Fruit fly (Drosophila melanogaster) whole organism, embryonic: ENCODE measurements around the gene CG42758.

Experiments used
- Asciz ChIP-seq: fragments of 200-800 bp; sonication (Bioruptor generic); optimal IDR thresholded peaks from 2 replicates; lab custom pipeline; 2017; ENCODE audit warnings: missing biosample characterization, mild to moderate bottlenecking, missing genetic modification characterization, missing genetic modification reagents
- Blimp-1 ChIP-seq: fragments of 200-800 bp; sonication (Bioruptor generic); optimal IDR thresholded peaks from 3 replicates; lab custom pipeline; 2018; ENCODE audit warnings: missing biosample characterization, missing genetic modification characterization, mild to moderate bottlenecking, moderate library complexity, missing genetic modification reagents
- CG1529 ChIP-seq: fragments of 200-800 bp; sonication (Bioruptor generic); optimal IDR thresholded peaks from 3 replicates; lab custom pipeline; 2018; ENCODE audit warnings: missing biosample characterization, missing genetic modification characterization
- CG15479 ChIP-seq: fragments of 200-800 bp; sonication (Bioruptor generic); optimal IDR thresholded peaks from 3 replicates; lab custom pipeline; 2019; ENCODE audit warnings: missing biosample characterization, mild to moderate bottlenecking, missing genetic modification characterization, moderate library complexity
- CG17359 ChIP-seq: fragments of 200-800 bp; sonication (Bioruptor generic); optimal IDR thresholded peaks from 3 replicates; lab custom pipeline; 2018; ENCODE audit warnings: missing biosample characterization, mild to moderate bottlenecking, missing genetic modification characterization, moderate library complexity
- CG2199 ChIP-seq: fragments of 200-800 bp; sonication (Bioruptor generic); IDR thresholded peaks from 3 replicates; pipeline ENCODE4 v1.3.6; 2022; ENCODE audit warnings: missing biosample characterization, missing genetic modification characterization
- CG3281 ChIP-seq: fragments of 200-800 bp; sonication (Bioruptor generic); optimal IDR thresholded peaks from 3 replicates; lab custom pipeline; 2017; ENCODE audit warnings: missing biosample characterization, mild to moderate bottlenecking, missing genetic modification characterization
- CG6272 ChIP-seq: fragments of 200-800 bp; sonication (Bioruptor generic); IDR thresholded peaks from 2 replicates; pipeline ENCODE4 v1.3.6; 2022; ENCODE audit warnings: missing biosample characterization, missing genetic modification characterization
- CG6854 ChIP-seq: fragments of 200-800 bp; sonication (Bioruptor generic); optimal IDR thresholded peaks from 3 replicates; lab custom pipeline; 2017; ENCODE audit warnings: missing biosample characterization, mild to moderate bottlenecking, missing genetic modification characterization
- CG7987 ChIP-seq: fragments of 200-800 bp; sonication (Bioruptor generic); optimal IDR thresholded peaks from 2 replicates; lab custom pipeline; 2018; ENCODE audit warnings: missing biosample characterization, mild to moderate bottlenecking, missing genetic modification characterization, moderate library complexity
- CG8290 ChIP-seq, 3 experiments: fragments of 200-800 bp; sonication (Bioruptor generic); optimal IDR thresholded peaks; 2 replicates each; lab custom pipeline; 2016 to 2019; ENCODE audit warnings: missing biosample characterization in 3 of 3, missing genetic modification characterization in 3 of 3, mild to moderate bottlenecking in 2 of 3, moderate library complexity in 1 of 3
- Chrac-16 ChIP-seq: fragments of 200-800 bp; sonication (Bioruptor generic); optimal IDR thresholded peaks from 3 replicates; lab custom pipeline; 2016; ENCODE audit warnings: missing biosample characterization, missing genetic modification characterization
- D19A ChIP-seq: fragments of 200-800 bp; optimal IDR thresholded peaks from 3 replicates; lab custom pipeline; 2019; ENCODE audit warnings: missing biosample characterization, mild to moderate bottlenecking, missing genetic modification characterization, moderate library complexity
- Dek ChIP-seq: fragments of 200-800 bp; sonication (Bioruptor generic); optimal IDR thresholded peaks from 3 replicates; lab custom pipeline; 2019; ENCODE audit warnings: missing biosample characterization, mild to moderate bottlenecking, missing genetic modification characterization, moderate library complexity
- GATAe ChIP-seq: fragments of 200-800 bp; sonication (Bioruptor generic); conservative IDR thresholded peaks from 2 replicates; pipeline ENCODE4 v1.3.6; 2022; ENCODE audit warnings: missing biosample characterization, missing genetic modification characterization
- HLH4C ChIP-seq: fragments of 200-800 bp; sonication (Bioruptor generic); IDR thresholded peaks from 3 replicates; pipeline ENCODE4 v1.3.6; 2022; ENCODE audit warnings: missing biosample characterization, missing genetic modification characterization; ENCODE audit not compliant: partially characterized antibody
- Hmr ChIP-seq: fragments of 200-800 bp; sonication (Bioruptor generic); optimal IDR thresholded peaks from 3 replicates; lab custom pipeline; 2017; ENCODE audit warnings: mild to moderate bottlenecking, missing biosample characterization, missing genetic modification reagents, missing genetic modification characterization
- Hr78 ChIP-seq, 2 experiments: fragments of 200-800 bp in 1 of 2; fragments of >200 bp in 1 of 2; sonication (Bioruptor generic) in 1 of 2; optimal IDR thresholded peaks; 2 replicates each; lab custom pipeline; 2017 to 2019; ENCODE audit warnings: missing biosample characterization in 2 of 2, missing genetic modification characterization in 2 of 2, mild to moderate bottlenecking in 1 of 2, moderate library complexity in 1 of 2
- Kr ChIP-seq: fragments of 200-800 bp; sonication (Bioruptor generic); optimal IDR thresholded peaks from 2 replicates; lab custom pipeline; 2017; ENCODE audit warnings: missing biosample characterization, mild to moderate bottlenecking, missing genetic modification characterization
- MESR4 ChIP-seq: fragments of 200-800 bp; sonication (Bioruptor generic); optimal IDR thresholded peaks from 2 replicates; lab custom pipeline; 2018; ENCODE audit warnings: missing biosample characterization, mild to moderate bottlenecking, missing genetic modification characterization, moderate library complexity
- Nf-YC ChIP-seq: fragments of 200-800 bp; optimal IDR thresholded peaks from 3 replicates; lab custom pipeline; 2019; ENCODE audit warnings: missing biosample characterization, mild to moderate bottlenecking, missing genetic modification characterization, moderate library complexity
- Rfx ChIP-seq: fragments of 200-800 bp; sonication (Bioruptor generic); IDR thresholded peaks from 2 replicates; pipeline ENCODE4 v1.3.6; 2022; ENCODE audit warnings: missing biosample characterization, missing genetic modification characterization
- TFAM ChIP-seq: fragments of 200-800 bp; sonication (Bioruptor generic); optimal IDR thresholded peaks from 2 replicates; lab custom pipeline; 2017; ENCODE audit warnings: missing biosample characterization, missing genetic modification characterization, inconsistent platforms
- Xrp1 ChIP-seq: fragments of 200-800 bp; sonication (Bioruptor generic); IDR thresholded peaks from 2 replicates; pipeline ENCODE4 v1.3.6; 2022; ENCODE audit warnings: missing biosample characterization, missing genetic modification characterization
- ab ChIP-seq: fragments of 200-800 bp; sonication (Bioruptor generic); optimal IDR thresholded peaks from 2 replicates; lab custom pipeline; 2016; ENCODE audit warnings: missing biosample characterization, missing genetic modification characterization
- bsh ChIP-seq, 2 experiments: fragments of 200-800 bp; sonication (Bioruptor generic); optimal IDR thresholded peaks; 2 replicates each; lab custom pipeline; 2017 to 2018; ENCODE audit warnings: mild to moderate bottlenecking in 2 of 2, missing biosample characterization in 2 of 2, missing genetic modification characterization in 2 of 2, moderate library complexity in 1 of 2
- cg ChIP-seq: fragments of 200-800 bp; sonication (Bioruptor generic); optimal IDR thresholded peaks from 3 replicates; lab custom pipeline; 2019; ENCODE audit warnings: missing biosample characterization, mild to moderate bottlenecking, missing genetic modification characterization, moderate library complexity
- croc ChIP-seq: fragments of 200-800 bp; sonication (Bioruptor generic); conservative IDR thresholded peaks from 3 replicates; pipeline ENCODE4 v1.3.6; 2022; ENCODE audit warnings: missing biosample characterization, missing genetic modification characterization
- crp ChIP-seq, 2 experiments: fragments of 200-800 bp; sonication (Bioruptor generic); optimal IDR thresholded peaks; 2 replicates in 1 of 2; 3 replicates in 1 of 2; lab custom pipeline; 2017; ENCODE audit warnings: missing biosample characterization in 2 of 2, missing genetic modification characterization in 2 of 2, mild to moderate bottlenecking in 1 of 2, moderate library complexity in 1 of 2
- cwo ChIP-seq: fragments of 200-800 bp; sonication (Bioruptor generic); optimal IDR thresholded peaks from 3 replicates; lab custom pipeline; 2017; ENCODE audit warnings: missing biosample characterization, missing genetic modification characterization, mild to moderate bottlenecking, moderate library complexity, missing genetic modification reagents
- danr ChIP-seq: fragments of 200-800 bp; sonication (Bioruptor generic); IDR thresholded peaks from 2 replicates; pipeline ENCODE4 v1.3.6; 2022; ENCODE audit warnings: missing biosample characterization, missing genetic modification characterization
- exex ChIP-seq: fragments of 200-800 bp; sonication (Bioruptor generic); optimal IDR thresholded peaks from 4 replicates; lab custom pipeline; 2018; ENCODE audit warnings: missing biosample characterization, mild to moderate bottlenecking, missing genetic modification characterization, moderate library complexity
- gsb-n ChIP-seq: fragments of 200-800 bp; sonication (Bioruptor generic); optimal IDR thresholded peaks from 3 replicates; lab custom pipeline; 2018; ENCODE audit warnings: missing biosample characterization, mild to moderate bottlenecking, missing genetic modification characterization
- hkb ChIP-seq, 2 experiments: fragments of 200-800 bp in 1 of 2; fragments of >200 bp in 1 of 2; sonication (Bioruptor generic) in 1 of 2; IDR thresholded peaks in 1 of 2; optimal IDR thresholded peaks in 1 of 2; 2 replicates each; pipeline versions ENCODE4 v1.3.6 to Lab custom; 2017 to 2022; ENCODE audit warnings: missing biosample characterization in 1 of 2, missing genetic modification characterization in 1 of 2
- lab ChIP-seq: fragments of 200-800 bp; sonication (Bioruptor generic); optimal IDR thresholded peaks from 3 replicates; lab custom pipeline; 2017; ENCODE audit warnings: missing biosample characterization, missing genetic modification characterization, mild to moderate bottlenecking, moderate library complexity, missing genetic modification reagents
- pan ChIP-seq, 4 experiments: fragments of >200 bp in 3 of 4; fragments of 200-800 bp in 1 of 4; sonication (Bioruptor generic) in 1 of 4; optimal IDR thresholded peaks in 3 of 4; IDR thresholded peaks in 1 of 4; 2 replicates each; pipeline versions ENCODE4 v1.3.6 to Lab custom; 2017 to 2022; ENCODE audit warnings: missing biosample characterization in 2 of 4, missing genetic modification characterization in 2 of 4, mixed read lengths in 1 of 4
- peb ChIP-seq: fragments of 200-800 bp; sonication (Bioruptor generic); IDR thresholded peaks from 2 replicates; pipeline ENCODE4 v1.3.6; 2022; ENCODE audit warnings: missing biosample characterization, missing genetic modification characterization
- ranshi ChIP-seq: fragments of 200-800 bp; sonication (Bioruptor generic); IDR thresholded peaks from 2 replicates; pipeline ENCODE4 v1.3.6; 2022; ENCODE audit warnings: missing biosample characterization, missing genetic modification characterization
- rib ChIP-seq: fragments of 200-800 bp; sonication (Bioruptor generic); IDR thresholded peaks from 2 replicates; pipeline ENCODE4 v1.3.6; 2022; ENCODE audit warnings: missing biosample characterization, missing genetic modification characterization
- row ChIP-seq: fragments of 200-800 bp; sonication (Bioruptor generic); IDR thresholded peaks from 3 replicates; pipeline ENCODE4 v1.3.6; 2022; ENCODE audit warnings: missing biosample characterization, missing genetic modification characterization
- tna ChIP-seq: fragments of 200-800 bp; sonication (Bioruptor generic); IDR thresholded peaks from 2 replicates; pipeline ENCODE4 v1.3.6; 2022; ENCODE audit warnings: missing biosample characterization, missing genetic modification characterization; ENCODE audit not compliant: partially characterized antibody
- tup ChIP-seq: fragments of 200-800 bp; sonication (Bioruptor generic); optimal IDR thresholded peaks from 2 replicates; lab custom pipeline; 2016; ENCODE audit warnings: missing biosample characterization, mild to moderate bottlenecking, missing genetic modification characterization, moderate library complexity
- vvl ChIP-seq: fragments of 200-800 bp; sonication (Bioruptor generic); IDR thresholded peaks from 2 replicates; pipeline ENCODE4 v1.3.6; 2022; ENCODE audit warnings: missing biosample characterization, missing genetic modification characterization
- zen ChIP-seq: fragments of 200-800 bp; sonication (Bioruptor generic); optimal IDR thresholded peaks from 3 replicates; lab custom pipeline; 2018; ENCODE audit warnings: missing biosample characterization, mild to moderate bottlenecking, missing genetic modification characterization, moderate library complexity
- zfh2 ChIP-seq: fragments of 200-800 bp; sonication (Bioruptor generic); optimal IDR thresholded peaks from 2 replicates; lab custom pipeline; 2016; ENCODE audit warnings: missing biosample characterization, missing genetic modification characterization

The CG42758 gene

DNA sequence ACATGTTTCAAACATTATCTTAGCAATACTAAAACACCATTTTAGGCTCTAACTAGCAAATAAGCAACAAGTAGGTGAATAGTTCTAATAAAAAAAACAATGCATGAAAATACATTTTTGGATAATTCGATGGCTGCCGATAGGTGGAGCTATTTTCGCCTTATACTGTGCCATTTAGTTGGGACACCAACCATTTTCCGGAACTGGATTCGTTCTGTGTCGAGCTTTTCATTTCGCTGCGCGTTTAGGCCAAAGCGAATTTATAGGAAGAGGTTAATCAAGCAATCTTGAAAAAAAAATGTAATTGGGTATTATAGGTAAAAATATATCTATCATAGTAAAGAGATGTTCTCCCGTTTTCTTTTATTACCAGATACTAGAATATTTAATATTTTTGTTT is 4.6 kb upstream of the CG42758 start (continued):
- TF ChIP-seq pan (optimal IDR thresholded peaks at IDR 0.05; lab: Kevin White, UChicago), result no peak
- no peak for TF ChIP-seq pan (GFP tag; optimal IDR thresholded peaks at IDR 0.05 in 1 of 2, IDR thresholded peaks at IDR 0.05 in 1 of 2)
- no peak for TF ChIP-seq bsh (GFP tag; optimal IDR thresholded peaks at IDR 0.05; lab: Kevin White, UChicago)
- TF ChIP-seq CG17359 (tag; lab: Kevin White, UChicago), result peak; percentile 46
- no peak for TF ChIP-seq cwo (GFP tag; lab: Kevin White, UChicago)
- TF ChIP-seq D19A, result no peak

DNA sequence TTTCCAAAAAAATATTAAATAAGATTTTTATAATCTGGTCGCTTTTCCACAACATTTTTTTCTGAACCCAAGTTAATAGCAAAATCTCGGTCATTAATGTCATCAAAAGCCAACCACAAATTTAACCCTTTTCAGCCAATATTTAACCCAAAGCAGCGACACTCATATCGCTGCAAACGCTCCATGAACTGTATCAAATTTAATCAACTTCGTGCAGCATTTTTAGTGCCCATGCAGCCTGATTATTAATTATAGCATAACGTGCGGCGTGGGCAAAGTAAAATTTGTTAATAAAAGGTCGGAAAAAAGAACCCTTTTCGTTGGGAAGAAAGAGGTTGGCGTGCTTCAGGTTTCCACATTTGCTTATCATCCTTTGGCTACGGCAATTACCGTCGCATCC is 3.8 kb upstream of the CG42758 start:
- TF ChIP-seq gsb-n (tag; lab: Kevin White, UChicago) (peak; percentile 30), CG2199 (GFP tag; lab: Robert Waterston, UW) (peak; percentile 91), Nf-YC (tag; lab: Kevin White, UChicago) (no peak)

DNA sequence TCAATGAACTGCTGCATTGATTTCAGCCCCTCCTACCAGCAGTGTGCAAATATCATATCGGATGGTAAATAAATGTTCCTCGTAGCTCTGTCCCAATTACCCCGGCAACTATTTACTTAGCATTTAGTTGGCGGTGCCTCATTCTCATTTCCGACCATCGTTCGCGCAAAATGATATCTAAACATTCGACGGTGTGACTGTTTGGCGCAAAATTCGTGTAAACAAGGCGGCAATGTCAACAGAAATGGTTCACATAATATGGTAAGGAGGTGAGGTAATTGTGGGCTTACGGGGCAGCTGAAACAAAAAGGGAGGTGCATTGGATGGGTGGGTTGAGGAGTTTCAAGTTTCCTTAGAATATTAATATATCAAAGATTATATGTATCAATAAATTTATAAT is 2.8 kb upstream of the CG42758 start:
- TF ChIP-seq CG1529 (GFP tag; lab: Kevin White, UChicago), result no peak
- TF ChIP-seq CG6854 (GFP tag; lab: Kevin White, UChicago), result no peak
- TF ChIP-seq crp (GFP tag; optimal IDR thresholded peaks at IDR 0.05; lab: Kevin White, UChicago), result no peak
- TF ChIP-seq tup (GFP tag; lab: Kevin White, UChicago), result no peak
- TF ChIP-seq CG15479 (GFP tag; lab: Kevin White, UChicago), result peak; percentile 43
- TF ChIP-seq Blimp-1, result no peak
- TF ChIP-seq Xrp1, result no peak
- TF ChIP-seq Kr (GFP tag; lab: Kevin White, UChicago), result no peak
- TF ChIP-seq CG6272 (GFP tag; lab: Robert Waterston, UW), result no peak
- TF ChIP-seq zen (tag; lab: Kevin White, UChicago), result peak; percentile 7
- TF ChIP-seq zfh2 (GFP tag; lab: Kevin White, UChicago), result no peak
- TF ChIP-seq CG8290 (GFP tag; optimal IDR thresholded peaks at IDR 0.05; lab: Kevin White, UChicago), result no peak
- peak in 1 of 2 experiments; percentile 46 for TF ChIP-seq CG8290 (tag; optimal IDR thresholded peaks at IDR 0.05; lab: Kevin White, UChicago)
- TF ChIP-seq CG7987 (GFP tag; lab: Kevin White, UChicago), result peak; percentile 3
- peak; percentile 39 for TF ChIP-seq lab (GFP tag; lab: Kevin White, UChicago)
- no peak for TF ChIP-seq Chrac-16 (GFP tag; lab: Kevin White, UChicago)
- TF ChIP-seq peb, result no peak
- TF ChIP-seq HLH4C (GFP tag; lab: Robert Waterston, UW), result no peak
- TF ChIP-seq CG3281, result peak; percentile 30
- no peak for TF ChIP-seq vvl (GFP tag; lab: Robert Waterston, UW)
- no peak for TF ChIP-seq croc (GFP tag; lab: Robert Waterston, UW)
- TF ChIP-seq Hmr (GFP tag; lab: Kevin White, UChicago), result peak; percentile 19
- no peak for TF ChIP-seq tna (GFP tag; lab: Robert Waterston, UW)
- no peak for TF ChIP-seq exex
- no peak for TF ChIP-seq GATAe (GFP tag; lab: Robert Waterston, UW)
- no peak for TF ChIP-seq ranshi (GFP tag; lab: Robert Waterston, UW)
- no peak for TF ChIP-seq rib (GFP tag; lab: Robert Waterston, UW)
- no peak for TF ChIP-seq Dek (tag; lab: Kevin White, UChicago)
- TF ChIP-seq Asciz (GFP tag; lab: Kevin White, UChicago), result no peak
- TF ChIP-seq hkb (optimal IDR thresholded peaks at IDR 0.05; lab: Kevin White, UChicago), result no peak
- no peak for TF ChIP-seq hkb (GFP tag; IDR thresholded peaks at IDR 0.05; lab: Robert Waterston, UW)
- no peak for TF ChIP-seq ab (GFP tag; lab: Kevin White, UChicago)
- TF ChIP-seq MESR4 (GFP tag; lab: Kevin White, UChicago), result no peak
- no peak for TF ChIP-seq TFAM (GFP tag; lab: Kevin White, UChicago)
- no peak for TF ChIP-seq Rfx (GFP tag; lab: Robert Waterston, UW)
- TF ChIP-seq cg, result no peak
- no peak for TF ChIP-seq Hr78 (GFP tag; optimal IDR thresholded peaks at IDR 0.05; lab: Kevin White, UChicago)
- no peak for TF ChIP-seq row
- no peak for TF ChIP-seq danr
